Worm (Caenorhabditis elegans) whole organism, midembryonic: Measurements from ENCODE around the gene scd-1.

Source experiments
- T22C8.4 ChIP-seq: fragments of 200-800 bp; sonication (Bioruptor generic); IDR thresholded peaks from 2 replicates; pipeline ENCODE4 v1.3.6; 2022; ENCODE audit warnings: missing genetic modification characterization, missing compliant biosample characterization
- cog-1 ChIP-seq: sonication (generic microtip); optimal IDR thresholded peaks from 2 replicates; lab custom pipeline; 2016; ENCODE audit warnings: missing genetic modification characterization, missing compliant biosample characterization
- flt-1 ChIP-seq: fragments of 200-800 bp; sonication (Bioruptor generic); IDR thresholded peaks from 2 replicates; pipeline ENCODE4 v1.3.6; 2022; ENCODE audit warnings: missing genetic modification characterization, missing compliant biosample characterization
- klf-2 ChIP-seq: fragments of 200-800 bp; sonication (Bioruptor generic); conservative IDR thresholded peaks from 2 replicates; pipeline ENCODE4 v1.3.6; 2022; ENCODE audit warnings: missing genetic modification reagents, missing genetic modification characterization, missing compliant biosample characterization
- med-1 ChIP-seq: sonication (generic microtip); optimal IDR thresholded peaks from 2 replicates; lab custom pipeline; 2017; ENCODE audit warnings: missing genetic modification characterization, mild to moderate bottlenecking, missing compliant biosample characterization, antibody characterized with exemption, missing genetic modification reagents; ENCODE audit not compliant: insufficient read depth
- ref-1 ChIP-seq: fragments of 200-800 bp; sonication (Bioruptor generic); conservative IDR thresholded peaks from 2 replicates; pipeline ENCODE4 v1.3.6; 2022; ENCODE audit warnings: missing genetic modification reagents, missing genetic modification characterization, missing compliant biosample characterization
- tab-1 ChIP-seq: fragments of 200-800 bp; sonication (Bioruptor generic); IDR thresholded peaks from 2 replicates; pipeline ENCODE4 v1.3.6; 2022; ENCODE audit warnings: missing genetic modification characterization, missing compliant biosample characterization
- ztf-23 ChIP-seq: fragments of 200-800 bp; sonication (Bioruptor generic); IDR thresholded peaks from 2 replicates; pipeline ENCODE4 v1.3.6; 2022; ENCODE audit warnings: missing genetic modification reagents, missing genetic modification characterization, missing compliant biosample characterization
- ztf-29 ChIP-seq: fragments of 200-800 bp; sonication (Bioruptor generic); IDR thresholded peaks from 2 replicates; pipeline ENCODE4 v1.3.6; 2022; ENCODE audit warnings: missing genetic modification reagents, missing genetic modification characterization, missing compliant biosample characterization

- TF ChIP-seq ref-1 (GFP tag; lab: Robert Waterston, UW): no peak
- no peak for TF ChIP-seq ztf-29
- TF ChIP-seq klf-2 (GFP tag; lab: Robert Waterston, UW): no peak
- 0 out of 2 replicates have a peak, but pooled peaks have one; percentile 39 for TF ChIP-seq tab-1 (GFP tag; lab: Robert Waterston, UW)
- TF ChIP-seq med-1 (GFP tag; lab: Kevin White, UChicago): no peak
- no peak for TF ChIP-seq flt-1 (GFP tag; lab: Robert Waterston, UW)
- no peak for TF ChIP-seq T22C8.4
- no peak for TF ChIP-seq cog-1 (tag; lab: Kevin White, UChicago)
- TF ChIP-seq ztf-23: no peak
Observed at ce11 chrX:12467660-12468111, 57.9 kb downstream of the scd-1 start, which contains the start of gene myo-2.
